Worm (Caenorhabditis elegans): ENCODE results near the gene T07H3.7.

ce11 chrII:1560839-1561238 lies 28.9 kb downstream of the T07H3.7 start:
- no peak for TF ChIP-seq ztf-4 (tag; optimal IDR thresholded peaks at IDR 0.05)
- TF ChIP-seq nhr-12 (tag; optimal IDR thresholded peaks at IDR 0.05) = no peak
- no peak for TF ChIP-seq nhr-76 (tag; optimal IDR thresholded peaks at IDR 0.05)
- no peak for TF ChIP-seq elt-3 (tag; optimal IDR thresholded peaks at IDR 0.05)
- no peak for TF ChIP-seq jun-1 (tag; optimal IDR thresholded peaks at IDR 0.05)
- TF ChIP-seq mml-1 (tag; optimal IDR thresholded peaks at IDR 0.05) = no peak
- TF ChIP-seq nhr-43 (tag; optimal IDR thresholded peaks at IDR 0.05; ENCODE audit: poor library complexity, severe bottlenecking) = no peak
- TF ChIP-seq skn-1 (tag; optimal IDR thresholded peaks at IDR 0.05) = no peak
- TF ChIP-seq egl-27 (tag; optimal IDR thresholded peaks at IDR 0.05) = no peak
- no peak for TF ChIP-seq unc-62 (GFP tag; optimal IDR thresholded peaks at IDR 0.05)
- no peak for TF ChIP-seq zag-1 (tag; optimal IDR thresholded peaks at IDR 0.05)

All from whole organism, L3 larva.